Worm (Caenorhabditis elegans): ENCODE data around the gene mttu-1.

The mttu-1 gene

ce11 chrIV:11314885-11315284 is 18.2 kb upstream of the mttu-1 start, which contains the start of the genes B0035.3, B0035.22 and pfd-4 (continued):
- TF ChIP-seq ztf-1 (GFP tag; conservative IDR thresholded peaks at IDR 0.05) = no peak

ce11 chrIV:11313880-11314279 is 17.2 kb upstream of the mttu-1 start, which contains the start of gene dnj-2:
Gene dnj-2 (minus strand): TSS chrIV:11313980.
- TF ChIP-seq C34F6.9 (tag; optimal IDR thresholded peaks at IDR 0.05) = no peak
- TF ChIP-seq lsy-2 (tag; optimal IDR thresholded peaks at IDR 0.05) = no peak
- no peak for TF ChIP-seq dmd-4 (tag; optimal IDR thresholded peaks at IDR 0.05)
- TF ChIP-seq elt-1 (tag; optimal IDR thresholded peaks at IDR 0.05) = no peak
- TF ChIP-seq Y55F3AM.14 (GFP tag; optimal IDR thresholded peaks at IDR 0.05) = no peak
- no peak for TF ChIP-seq ama-1 (optimal IDR thresholded peaks at IDR 0.05)
- no peak for TF ChIP-seq R02D3.7 (tag; optimal IDR thresholded peaks at IDR 0.05)
- no peak for TF ChIP-seq nhr-21 (tag; optimal IDR thresholded peaks at IDR 0.05)
- no peak for TF ChIP-seq nhr-10 (tag; optimal IDR thresholded peaks at IDR 0.05)
- TF ChIP-seq egl-27 (tag; optimal IDR thresholded peaks at IDR 0.05) = no peak
- TF ChIP-seq zag-1 (tag; optimal IDR thresholded peaks at IDR 0.05) = no peak
- TF ChIP-seq sma-3 (GFP tag; optimal IDR thresholded peaks at IDR 0.05) = no peak
- TF ChIP-seq sma-9 (GFP tag; optimal IDR thresholded peaks at IDR 0.05) = no peak
- no peak for TF ChIP-seq sma-9 (tag; optimal IDR thresholded peaks at IDR 0.05)
- TF ChIP-seq elt-3 (tag; optimal IDR thresholded peaks at IDR 0.05) = no peak
- no peak for TF ChIP-seq mbf-1 (tag; optimal IDR thresholded peaks at IDR 0.05)
- no peak for TF ChIP-seq unc-55 (GFP tag; optimal IDR thresholded peaks at IDR 0.05)

ce11 chrIV:11311484-11311883 is 14.8 kb upstream of the mttu-1 start:
- no peak for TF ChIP-seq lin-39 (tag; optimal IDR thresholded peaks at IDR 0.05)
- TF ChIP-seq Y55F3AM.14 (GFP tag; optimal IDR thresholded peaks at IDR 0.05) = no peak
- no peak for TF ChIP-seq sem-4 (tag; optimal IDR thresholded peaks at IDR 0.05)
- no peak for TF ChIP-seq lin-13 (GFP tag; optimal IDR thresholded peaks at IDR 0.05)
- no peak for TF ChIP-seq nhr-25 (tag; optimal IDR thresholded peaks at IDR 0.05)

- no peak for TF ChIP-seq nhr-11 (tag; optimal IDR thresholded peaks at IDR 0.05)
- TF ChIP-seq sma-9 (GFP tag; optimal IDR thresholded peaks at IDR 0.05) = peak; percentile 27
- no peak for TF ChIP-seq sma-9 (tag; optimal IDR thresholded peaks at IDR 0.05)
- TF ChIP-seq Y55F3AM.14 (GFP tag; optimal IDR thresholded peaks at IDR 0.05) = no peak
- TF ChIP-seq aly-2 (tag; optimal IDR thresholded peaks at IDR 0.05) = no peak
- no peak for TF ChIP-seq gmeb-1 (tag; optimal IDR thresholded peaks at IDR 0.05)
- no peak for TF ChIP-seq egl-27 (tag; optimal IDR thresholded peaks at IDR 0.05)
- TF ChIP-seq nhr-129 (tag; optimal IDR thresholded peaks at IDR 0.05) = peak; percentile 43
- TF ChIP-seq mab-5 (tag; optimal IDR thresholded peaks at IDR 0.05) = no peak
- no peak for TF ChIP-seq skn-1 (tag; optimal IDR thresholded peaks at IDR 0.05)
- no peak for TF ChIP-seq peb-1 (tag; optimal IDR thresholded peaks at IDR 0.05)
- peak; percentile 43 for TF ChIP-seq F13H6.1 (tag; optimal IDR thresholded peaks at IDR 0.05)
- TF ChIP-seq lin-11 (tag; optimal IDR thresholded peaks at IDR 0.05) = no peak
- no peak for TF ChIP-seq nhr-6 (tag; optimal IDR thresholded peaks at IDR 0.05)
- peak in 1 of 2 experiments; percentile 49 for TF ChIP-seq lsy-2 (tag; optimal IDR thresholded peaks at IDR 0.05)
- no peak for TF ChIP-seq dmd-4 (tag; optimal IDR thresholded peaks at IDR 0.05)
- no peak for TF ChIP-seq ama-1 (optimal IDR thresholded peaks at IDR 0.05)
- no peak for TF ChIP-seq lin-39 (tag; optimal IDR thresholded peaks at IDR 0.05)
- TF ChIP-seq nhr-77 (tag; optimal IDR thresholded peaks at IDR 0.05) = no peak
- no peak for TF ChIP-seq ztf-1 (GFP tag; conservative IDR thresholded peaks at IDR 0.05)
- TF ChIP-seq nhr-25 (tag; optimal IDR thresholded peaks at IDR 0.05) = no peak
- no peak for TF ChIP-seq ztf-11 (tag; optimal IDR thresholded peaks at IDR 0.05)
- no peak for TF ChIP-seq ceh-82 (tag; optimal IDR thresholded peaks at IDR 0.05)
- TF ChIP-seq mdl-1 (tag; optimal IDR thresholded peaks at IDR 0.05) = no peak
- TF ChIP-seq elt-1 (tag; optimal IDR thresholded peaks at IDR 0.05) = no peak
- TF ChIP-seq C34F6.9 (tag; optimal IDR thresholded peaks at IDR 0.05) = peak; percentile 57
- no peak for TF ChIP-seq ZK546.5 (tag; optimal IDR thresholded peaks at IDR 0.05)
- TF ChIP-seq elt-3 (tag; optimal IDR thresholded peaks at IDR 0.05) = no peak
- no peak for TF ChIP-seq mbf-1 (tag; optimal IDR thresholded peaks at IDR 0.05)
- no peak for TF ChIP-seq nhr-21 (tag; optimal IDR thresholded peaks at IDR 0.05)
- TF ChIP-seq nhr-23 (tag; optimal IDR thresholded peaks at IDR 0.05) = no peak
- peak; percentile 56 for TF ChIP-seq unc-55 (GFP tag; optimal IDR thresholded peaks at IDR 0.05)
- TF ChIP-seq nhr-237 (tag; optimal IDR thresholded peaks at IDR 0.05) = no peak
- TF ChIP-seq snpc-4 (tag; optimal IDR thresholded peaks at IDR 0.05) = no peak
- no peak for TF ChIP-seq ceh-16 (tag; optimal IDR thresholded peaks at IDR 0.05)
- TF ChIP-seq nhr-10 (tag; optimal IDR thresholded peaks at IDR 0.05) = no peak
- no peak for TF ChIP-seq sma-3 (GFP tag; optimal IDR thresholded peaks at IDR 0.05)
- TF ChIP-seq crh-2 (tag; optimal IDR thresholded peaks at IDR 0.05) = peak; percentile 6
- no peak for TF ChIP-seq unc-62 (GFP tag; optimal IDR thresholded peaks at IDR 0.05)
- no peak for TF ChIP-seq zag-1 (tag; optimal IDR thresholded peaks at IDR 0.05)
- no peak for TF ChIP-seq unc-39 (tag; optimal IDR thresholded peaks at IDR 0.05)
- TF ChIP-seq fos-1 (tag; optimal IDR thresholded peaks at IDR 0.05) = peak; percentile 4
- TF ChIP-seq R02D3.7 (tag; optimal IDR thresholded peaks at IDR 0.05) = no peak
- TF ChIP-seq sem-4 (tag; optimal IDR thresholded peaks at IDR 0.05) = no peak
- no peak for TF ChIP-seq ztf-4 (tag; optimal IDR thresholded peaks at IDR 0.05)
- TF ChIP-seq alr-1 (tag; optimal IDR thresholded peaks at IDR 0.05) = no peak
Measured at ce11 chrIV:11310624-11311023, 13.9 kb upstream of the mttu-1 start, which contains the start of gene znf-207. Gene znf-207 (plus strand): TSS chrIV:11310972.
